Worm (Caenorhabditis elegans) whole organism, midembryonic: ENCODE measurements around the gene F59B10.6.

Experiments
- cog-1 ChIP-seq: sonication (generic microtip); optimal IDR thresholded peaks from 2 replicates; lab custom pipeline; 2016; ENCODE audit warnings: missing genetic modification characterization, missing compliant biosample characterization
- klf-2 ChIP-seq: fragments of 200-800 bp; sonication (Bioruptor generic); conservative IDR thresholded peaks from 2 replicates; pipeline ENCODE4 v1.3.6; 2022; ENCODE audit warnings: missing genetic modification reagents, missing genetic modification characterization, missing compliant biosample characterization

- TF ChIP-seq klf-2 (GFP tag; lab: Robert Waterston, UW) (no peak), cog-1 (no peak)
Observed at ce11 chrII:10566458-10566857, 42.2 kb upstream of the F59B10.6 start.
